Fruit fly (Drosophila melanogaster) whole organism, embryonic: ENCODE data around the gene EMC5.

ENCODE experiments used
- ATbp ChIP-seq: fragments of 200-800 bp; sonication (Bioruptor generic); optimal IDR thresholded peaks from 2 replicates; lab custom pipeline; 2017; ENCODE audit warnings: missing biosample characterization, mild to moderate bottlenecking, missing genetic modification characterization, missing genetic modification reagents
- Blimp-1 ChIP-seq: fragments of 200-800 bp; sonication (Bioruptor generic); optimal IDR thresholded peaks from 3 replicates; lab custom pipeline; 2018; ENCODE audit warnings: missing biosample characterization, missing genetic modification characterization, mild to moderate bottlenecking, moderate library complexity, missing genetic modification reagents
- CG10431 ChIP-seq: fragments of 200-800 bp; sonication (Bioruptor generic); optimal IDR thresholded peaks from 3 replicates; lab custom pipeline; 2018; ENCODE audit warnings: missing biosample characterization, mild to moderate bottlenecking, missing genetic modification characterization
- CG12071 ChIP-seq: fragments of 200-800 bp; sonication (Bioruptor generic); optimal IDR thresholded peaks from 3 replicates; lab custom pipeline; 2018; ENCODE audit warnings: missing biosample characterization, mild to moderate bottlenecking, missing genetic modification characterization
- CG12659 ChIP-seq: fragments of 200-800 bp; sonication (Bioruptor generic); optimal IDR thresholded peaks from 3 replicates; lab custom pipeline; 2017; ENCODE audit warnings: mild to moderate bottlenecking, missing biosample characterization, missing genetic modification reagents, missing genetic modification characterization
- CG16815 ChIP-seq: fragments of 200-800 bp; sonication (Bioruptor generic); optimal IDR thresholded peaks from 3 replicates; lab custom pipeline; 2017; ENCODE audit warnings: missing biosample characterization, mild to moderate bottlenecking, missing genetic modification characterization
- CG2875 ChIP-seq: fragments of 200-800 bp; sonication (Bioruptor generic); optimal IDR thresholded peaks from 2 replicates; lab custom pipeline; 2017; ENCODE audit warnings: missing biosample characterization, mild to moderate bottlenecking, missing genetic modification characterization, missing genetic modification reagents
- CG3726 ChIP-seq: fragments of 200-800 bp; sonication (Bioruptor generic); IDR thresholded peaks from 3 replicates; pipeline ENCODE4, ENCODE4 v1.3.6; 2022; ENCODE audit warnings: missing biosample characterization, missing genetic modification characterization
- CG4854 ChIP-seq: fragments of 200-800 bp; sonication (Bioruptor generic); optimal IDR thresholded peaks from 2 replicates; lab custom pipeline; 2016; ENCODE audit warnings: missing biosample characterization, missing genetic modification characterization, inconsistent platforms
- CG5180 ChIP-seq: fragments of 200-800 bp; sonication (Bioruptor generic); optimal IDR thresholded peaks from 3 replicates; lab custom pipeline; 2017; ENCODE audit warnings: missing biosample characterization, missing genetic modification characterization, mild to moderate bottlenecking, moderate library complexity, missing genetic modification reagents
- CG5245 ChIP-seq: fragments of 200-800 bp; sonication (Bioruptor generic); optimal IDR thresholded peaks from 3 replicates; lab custom pipeline; 2016; ENCODE audit warnings: missing biosample characterization, missing genetic modification characterization
- CG6272 ChIP-seq: fragments of 200-800 bp; sonication (Bioruptor generic); IDR thresholded peaks from 2 replicates; pipeline ENCODE4 v1.3.6; 2022; ENCODE audit warnings: missing biosample characterization, missing genetic modification characterization
- CG6689 ChIP-seq: fragments of 200-800 bp; sonication (Bioruptor generic); IDR thresholded peaks from 2 replicates; pipeline ENCODE4 v1.3.6; 2022; ENCODE audit warnings: missing biosample characterization, missing genetic modification characterization
- CG6765 ChIP-seq: fragments of 200-800 bp; sonication (Bioruptor generic); optimal IDR thresholded peaks from 3 replicates; lab custom pipeline; 2017; ENCODE audit warnings: missing biosample characterization, mild to moderate bottlenecking, missing genetic modification characterization
- CG6813 ChIP-seq: fragments of 200-800 bp; sonication (Bioruptor generic); optimal IDR thresholded peaks from 2 replicates; lab custom pipeline; 2017; ENCODE audit warnings: missing biosample characterization, missing genetic modification characterization, mild to moderate bottlenecking, moderate library complexity, missing genetic modification reagents
- CG7556 ChIP-seq: fragments of 200-800 bp; sonication (Bioruptor generic); optimal IDR thresholded peaks from 2 replicates; lab custom pipeline; 2017; ENCODE audit warnings: missing biosample characterization, mild to moderate bottlenecking, missing genetic modification characterization
- CG8765 ChIP-seq: fragments of 200-800 bp; sonication (Bioruptor generic); IDR thresholded peaks from 2 replicates; pipeline ENCODE4 v1.3.6; 2022; ENCODE audit warnings: missing biosample characterization, missing genetic modification characterization
- CG8924 ChIP-seq: fragments of 200-800 bp; optimal IDR thresholded peaks from 3 replicates; lab custom pipeline; 2019; ENCODE audit warnings: missing biosample characterization, mild to moderate bottlenecking, missing genetic modification characterization, moderate library complexity
- Dad ChIP-seq: fragments of 200-800 bp; sonication (Bioruptor generic); optimal IDR thresholded peaks from 3 replicates; lab custom pipeline; 2016; ENCODE audit warnings: missing biosample characterization, missing genetic modification characterization
- Doc2 ChIP-seq: fragments of 200-800 bp; sonication (Bioruptor generic); IDR thresholded peaks from 2 replicates; pipeline ENCODE4 v1.3.6; 2022; ENCODE audit warnings: missing biosample characterization, missing genetic modification characterization
- E2f2 ChIP-seq: fragments of 200-800 bp; sonication (Bioruptor generic); IDR thresholded peaks from 2 replicates; pipeline ENCODE4 v1.3.6; 2022; ENCODE audit warnings: missing biosample characterization, missing genetic modification characterization
- Gug ChIP-seq: fragments of 200-800 bp; sonication (Bioruptor generic); IDR thresholded peaks from 4 replicates; pipeline ENCODE4 v1.3.6; 2022; ENCODE audit warnings: missing biosample characterization, missing genetic modification characterization
- HLHmδ ChIP-seq: fragments of 200-800 bp; sonication (Bioruptor generic); optimal IDR thresholded peaks from 2 replicates; lab custom pipeline; 2018; ENCODE audit warnings: missing biosample characterization, mild to moderate bottlenecking, missing genetic modification characterization, moderate library complexity
- Max ChIP-seq: fragments of 200-800 bp; sonication (Bioruptor generic); optimal IDR thresholded peaks from 2 replicates; lab custom pipeline; 2016; ENCODE audit warnings: missing biosample characterization, mild to moderate bottlenecking, missing genetic modification characterization
- NC2β ChIP-seq: fragments of 200-800 bp; sonication (Bioruptor generic); optimal IDR thresholded peaks from 2 replicates; lab custom pipeline; 2016; ENCODE audit warnings: missing biosample characterization, missing genetic modification characterization
- Nf-YC ChIP-seq: fragments of 200-800 bp; optimal IDR thresholded peaks from 3 replicates; lab custom pipeline; 2019; ENCODE audit warnings: missing biosample characterization, mild to moderate bottlenecking, missing genetic modification characterization, moderate library complexity
- Oli ChIP-seq: fragments of 200-800 bp; sonication (Bioruptor generic); optimal IDR thresholded peaks from 2 replicates; lab custom pipeline; 2018; ENCODE audit warnings: missing biosample characterization, mild to moderate bottlenecking, missing genetic modification characterization, moderate library complexity
- Rx ChIP-seq: fragments of 200-800 bp; sonication (Bioruptor generic); IDR thresholded peaks from 2 replicates; pipeline ENCODE4 v1.3.6; 2022; ENCODE audit warnings: missing biosample characterization, missing genetic modification characterization
- Sry-β ChIP-seq: fragments of 200-800 bp; sonication (Bioruptor generic); optimal IDR thresholded peaks from 2 replicates; lab custom pipeline; 2018; ENCODE audit warnings: missing biosample characterization, mild to moderate bottlenecking, missing genetic modification characterization, moderate library complexity
- Ssrp ChIP-seq: fragments of 200-800 bp; sonication (Bioruptor generic); optimal IDR thresholded peaks from 2 replicates; lab custom pipeline; 2018; ENCODE audit warnings: missing biosample characterization, mild to moderate bottlenecking, missing genetic modification characterization, moderate library complexity
- Tbp ChIP-seq: fragments of >200 bp; optimal IDR thresholded peaks from 2 replicates; lab custom pipeline; 2018; ENCODE audit warnings: missing biosample characterization, missing genetic modification characterization
- YL-1 ChIP-seq: fragments of 200-800 bp; sonication (Bioruptor generic); optimal IDR thresholded peaks from 3 replicates; lab custom pipeline; 2017; ENCODE audit warnings: missing biosample characterization, mild to moderate bottlenecking, missing genetic modification characterization
- bbx ChIP-seq: fragments of 200-800 bp; sonication (Bioruptor generic); IDR thresholded peaks from 2 replicates; pipeline ENCODE4 v1.3.6; 2022; ENCODE audit warnings: missing biosample characterization, missing genetic modification characterization; ENCODE audit not compliant: partially characterized antibody
- bowl ChIP-seq: fragments of 200-800 bp; sonication (Bioruptor generic); IDR thresholded peaks from 2 replicates; pipeline ENCODE4 v1.3.6; 2022; ENCODE audit warnings: missing biosample characterization, missing genetic modification characterization
- crol ChIP-seq: fragments of 200-800 bp; sonication (Bioruptor generic); IDR thresholded peaks from 2 replicates; pipeline ENCODE4 v1.3.6; 2022; ENCODE audit warnings: missing biosample characterization, missing genetic modification characterization
- da ChIP-seq: fragments of 200-800 bp; sonication (Bioruptor generic); optimal IDR thresholded peaks from 2 replicates; lab custom pipeline; 2016; ENCODE audit warnings: missing biosample characterization, missing genetic modification characterization
- disco-r ChIP-seq: fragments of 200-800 bp; sonication (Bioruptor generic); optimal IDR thresholded peaks from 2 replicates; lab custom pipeline; 2016; ENCODE audit warnings: missing biosample characterization, missing genetic modification characterization
- en ChIP-seq: fragments of 200-800 bp; sonication (Bioruptor generic); optimal IDR thresholded peaks from 2 replicates; lab custom pipeline; 2016; ENCODE audit warnings: missing biosample characterization, missing genetic modification characterization
- gro ChIP-seq: fragments of 200-800 bp; sonication (Bioruptor generic); optimal IDR thresholded peaks from 2 replicates; lab custom pipeline; 2016; ENCODE audit warnings: missing biosample characterization, missing genetic modification characterization
- h ChIP-seq: fragments of >200 bp; optimal IDR thresholded peaks from 2 replicates; lab custom pipeline; 2017
- klu ChIP-seq: fragments of 200-800 bp; sonication (Bioruptor generic); IDR thresholded peaks from 2 replicates; pipeline ENCODE4 v1.3.6; 2022; ENCODE audit warnings: missing biosample characterization, missing genetic modification characterization
- lmd ChIP-seq: fragments of 200-800 bp; sonication (Bioruptor generic); IDR thresholded peaks from 2 replicates; pipeline ENCODE4 v1.3.6; 2022; ENCODE audit warnings: missing biosample characterization, missing genetic modification characterization
- prd ChIP-seq, 3 experiments: fragments of >200 bp in 2 of 3; fragments of 200-800 bp in 1 of 3; sonication (Bioruptor generic) in 1 of 3; optimal IDR thresholded peaks in 2 of 3; IDR thresholded peaks in 1 of 3; 2 replicates in 2 of 3; 3 replicates in 1 of 3; pipeline versions ENCODE4 v1.3.6 to Lab custom; 2017 to 2022; ENCODE audit warnings: missing biosample characterization in 1 of 3, missing genetic modification characterization in 1 of 3
- sc ChIP-seq, 3 experiments: fragments of >200 bp in 2 of 3; fragments of 200-800 bp in 1 of 3; sonication (Bioruptor generic) in 1 of 3; optimal IDR thresholded peaks; 2 replicates in 2 of 3; 3 replicates in 1 of 3; lab custom pipeline; 2017; ENCODE audit warnings: mild to moderate bottlenecking in 1 of 3, missing biosample characterization in 1 of 3, missing genetic modification characterization in 1 of 3, missing genetic modification reagents in 1 of 3
- schlank ChIP-seq: fragments of 200-800 bp; sonication (Bioruptor generic); optimal IDR thresholded peaks from 2 replicates; lab custom pipeline; 2018; ENCODE audit warnings: missing biosample characterization, mild to moderate bottlenecking, missing genetic modification characterization
- sisA ChIP-seq: fragments of 200-800 bp; sonication (Bioruptor generic); IDR thresholded peaks from 2 replicates; pipeline ENCODE4 v1.3.6; 2022; ENCODE audit warnings: missing biosample characterization, missing genetic modification characterization
- sob ChIP-seq: fragments of 200-800 bp; sonication (Bioruptor generic); IDR thresholded peaks from 2 replicates; pipeline ENCODE4 v1.3.6; 2022; ENCODE audit warnings: missing biosample characterization, missing genetic modification characterization
- tin ChIP-seq: fragments of 200-800 bp; sonication (Bioruptor generic); optimal IDR thresholded peaks from 3 replicates; lab custom pipeline; 2016; ENCODE audit warnings: missing biosample characterization, missing genetic modification characterization
- ttk ChIP-seq: fragments of 200-800 bp; sonication (Bioruptor generic); IDR thresholded peaks from 2 replicates; pipeline ENCODE4 v2.1.2; 2022; ENCODE audit warnings: missing biosample characterization, missing genetic modification characterization

Gene EMC5

dm6 chr2L:18968370-18969105, 19.0 kb upstream of the EMC5 start, which contains the start of the genes Nak and Tango6 (continued):
- peak; percentile 23 for TF ChIP-seq disco-r
- TF ChIP-seq CG8924: peak; percentile 44
- no peak for TF ChIP-seq CG4854
- TF ChIP-seq Dad (GFP tag; lab: Kevin White, UChicago): peak; percentile 8
- TF ChIP-seq YL-1 (GFP tag; lab: Kevin White, UChicago): peak; percentile 45
- TF ChIP-seq CG8765 (GFP tag; lab: Robert Waterston, UW): no peak
- no peak for TF ChIP-seq CG3726
- TF ChIP-seq HLHmδ (GFP tag; lab: Kevin White, UChicago): no peak
- no peak for TF ChIP-seq h (lab: Kevin White, UChicago)
- TF ChIP-seq sob (GFP tag; lab: Robert Waterston, UW): no peak
- no peak for TF ChIP-seq crol (GFP tag; lab: Robert Waterston, UW)
- 0 out of 2 replicates have a peak, but pooled peaks have one; percentile 21 for TF ChIP-seq CG6272 (GFP tag; lab: Robert Waterston, UW)
- TF ChIP-seq CG5245 (GFP tag; lab: Kevin White, UChicago): no peak
- no peak for TF ChIP-seq CG2875 (GFP tag; lab: Kevin White, UChicago)
- TF ChIP-seq Nf-YC (tag; lab: Kevin White, UChicago): peak; percentile 40
- no peak for TF ChIP-seq da (GFP tag; lab: Kevin White, UChicago)
- no peak for TF ChIP-seq Doc2 (GFP tag; lab: Robert Waterston, UW)
- peak; percentile 63 for TF ChIP-seq Max (GFP tag; lab: Kevin White, UChicago)
- no peak for TF ChIP-seq Ssrp (tag; lab: Kevin White, UChicago)
- TF ChIP-seq prd (optimal IDR thresholded peaks at IDR 0.05; lab: Kevin White, UChicago): no peak
- TF ChIP-seq prd (GFP tag; IDR thresholded peaks at IDR 0.05; lab: Robert Waterston, UW): peak; percentile 33; the same call in 1 of the 3 replicates
- no peak for TF ChIP-seq CG6765 (GFP tag; lab: Kevin White, UChicago)
- TF ChIP-seq klu (GFP tag; lab: Robert Waterston, UW): no peak
- peak; percentile 68 for TF ChIP-seq CG12659 (GFP tag; lab: Kevin White, UChicago)
- TF ChIP-seq sisA: no peak
- no peak for TF ChIP-seq ATbp (GFP tag; lab: Kevin White, UChicago)
- peak; percentile 83 for TF ChIP-seq bbx (GFP tag; lab: Robert Waterston, UW)
- no peak for TF ChIP-seq CG16815
- TF ChIP-seq bowl (GFP tag; lab: Robert Waterston, UW): no peak
- TF ChIP-seq Tbp (GFP tag; lab: Kevin White, UChicago): no peak
- peak; percentile 1 for TF ChIP-seq CG7556 (GFP tag; lab: Kevin White, UChicago)
- peak; percentile 15 for TF ChIP-seq gro (GFP tag; lab: Kevin White, UChicago)
- peak; percentile 29 for TF ChIP-seq CG10431 (GFP tag; lab: Kevin White, UChicago)
- peak; percentile 45 for TF ChIP-seq E2f2 (GFP tag; lab: Robert Waterston, UW)
- no peak for TF ChIP-seq CG12071 (GFP tag; lab: Kevin White, UChicago)
- TF ChIP-seq lmd (GFP tag; lab: Robert Waterston, UW): no peak
- no peak for TF ChIP-seq Gug
- TF ChIP-seq en: no peak
- TF ChIP-seq schlank (tag; lab: Kevin White, UChicago): no peak
- no peak for TF ChIP-seq CG6813 (GFP tag; lab: Kevin White, UChicago)
- TF ChIP-seq sc (optimal IDR thresholded peaks at IDR 0.05; lab: Kevin White, UChicago): no peak
- no peak for TF ChIP-seq sc (GFP tag; optimal IDR thresholded peaks at IDR 0.05; lab: Kevin White, UChicago)
- no peak for TF ChIP-seq Rx (GFP tag; lab: Robert Waterston, UW)
- TF ChIP-seq Sry-β (GFP tag; lab: Kevin White, UChicago): peak; percentile 83
- no peak for TF ChIP-seq CG6689 (GFP tag; lab: Robert Waterston, UW)
- no peak for TF ChIP-seq Oli
- peak; percentile 62 for TF ChIP-seq NC2β (GFP tag; lab: Kevin White, UChicago)
- peak; percentile 27 for TF ChIP-seq tin (GFP tag; lab: Kevin White, UChicago)
- TF ChIP-seq ttk (GFP tag; lab: Robert Waterston, UW): no peak
- peak; percentile 54 for TF ChIP-seq Blimp-1 (GFP tag; lab: Kevin White, UChicago)
- no peak for TF ChIP-seq CG5180 (GFP tag; lab: Kevin White, UChicago)
